Fruit fly (Drosophila melanogaster) whole organism, pupa: ENCODE results near the gene Vps45.

ENCODE experiments used
- CG10348 ChIP-seq: fragments of 200-800 bp; sonication (Bioruptor generic); IDR thresholded peaks from 2 replicates; pipeline ENCODE4 v1.3.6; 2022; ENCODE audit warnings: missing biosample characterization, missing genetic modification characterization
- CG12605 ChIP-seq: fragments of 200-800 bp; sonication (Bioruptor generic); IDR thresholded peaks from 2 replicates; pipeline ENCODE4 v1.3.6; 2022; ENCODE audit warnings: missing biosample characterization, missing genetic modification characterization
- CG13204 ChIP-seq: fragments of 200-800 bp; sonication (Bioruptor generic); optimal IDR thresholded peaks from 2 replicates; lab custom pipeline; 2018; ENCODE audit warnings: missing biosample characterization, mild to moderate bottlenecking, missing genetic modification characterization, moderate library complexity
- CG14655 ChIP-seq: fragments of 200-800 bp; sonication (Bioruptor generic); optimal IDR thresholded peaks from 3 replicates; lab custom pipeline; 2017; ENCODE audit warnings: mild to moderate bottlenecking, missing biosample characterization, missing genetic modification reagents, missing genetic modification characterization
- CG15710 ChIP-seq: fragments of 200-800 bp; sonication (Bioruptor generic); optimal IDR thresholded peaks from 2 replicates; lab custom pipeline; 2018; ENCODE audit warnings: missing biosample characterization, mild to moderate bottlenecking, missing genetic modification characterization, moderate library complexity
- CG17806 ChIP-seq: fragments of 200-800 bp; sonication (Bioruptor generic); optimal IDR thresholded peaks from 2 replicates; lab custom pipeline; 2018; ENCODE audit warnings: missing biosample characterization, mild to moderate bottlenecking, missing genetic modification characterization, moderate library complexity
- CG32121 ChIP-seq: fragments of 200-800 bp; sonication (Bioruptor generic); IDR thresholded peaks from 2 replicates; pipeline ENCODE4 v1.3.6; 2022; ENCODE audit warnings: missing biosample characterization, missing genetic modification characterization
- CG34367 ChIP-seq: fragments of 200-800 bp; sonication (Bioruptor generic); optimal IDR thresholded peaks from 2 replicates; lab custom pipeline; 2018; ENCODE audit warnings: missing biosample characterization, mild to moderate bottlenecking, missing genetic modification characterization
- CG4496 ChIP-seq: fragments of 200-800 bp; sonication (Bioruptor generic); IDR thresholded peaks from 3 replicates; pipeline ENCODE4 v1.3.6; 2022; ENCODE audit warnings: missing biosample characterization, missing genetic modification characterization
- CG8159 ChIP-seq: fragments of 200-800 bp; sonication (Bioruptor generic); optimal IDR thresholded peaks from 3 replicates; lab custom pipeline; 2018; ENCODE audit warnings: missing biosample characterization, mild to moderate bottlenecking, missing genetic modification characterization, moderate library complexity
- CG8301 ChIP-seq: fragments of 200-800 bp; sonication (Bioruptor generic); optimal IDR thresholded peaks from 2 replicates; lab custom pipeline; 2018; ENCODE audit warnings: missing biosample characterization, mild to moderate bottlenecking, missing genetic modification characterization
- CG9948 ChIP-seq: fragments of 200-800 bp; sonication (Bioruptor generic); optimal IDR thresholded peaks from 2 replicates; lab custom pipeline; 2018; ENCODE audit warnings: missing biosample characterization, mild to moderate bottlenecking, missing genetic modification characterization, moderate library complexity
- D1 ChIP-seq: fragments of 200-800 bp; sonication (Bioruptor generic); optimal IDR thresholded peaks from 2 replicates; lab custom pipeline; 2018; ENCODE audit warnings: missing biosample characterization, mild to moderate bottlenecking, missing genetic modification characterization, moderate library complexity
- EcR ChIP-seq: fragments of 200-800 bp; sonication (Bioruptor generic); optimal IDR thresholded peaks from 3 replicates; lab custom pipeline; 2019; ENCODE audit warnings: missing biosample characterization, missing genetic modification characterization, mild to moderate bottlenecking, moderate library complexity, missing genetic modification reagents
- Ets98B ChIP-seq: fragments of 200-800 bp; sonication (Bioruptor generic); IDR thresholded peaks from 2 replicates; pipeline ENCODE4 v1.3.6; 2022; ENCODE audit warnings: missing biosample characterization, missing genetic modification characterization
- Pif1A ChIP-seq: fragments of 200-800 bp; sonication (Bioruptor generic); optimal IDR thresholded peaks from 3 replicates; lab custom pipeline; 2016; ENCODE audit warnings: missing biosample characterization, missing genetic modification characterization
- Pif1B ChIP-seq: fragments of 200-800 bp; sonication (Bioruptor generic); optimal IDR thresholded peaks from 3 replicates; lab custom pipeline; 2016; ENCODE audit warnings: missing biosample characterization, missing genetic modification characterization
- Snoo ChIP-seq: fragments of 200-800 bp; sonication (Bioruptor generic); optimal IDR thresholded peaks from 3 replicates; lab custom pipeline; 2017; ENCODE audit warnings: missing biosample characterization, mild to moderate bottlenecking, missing genetic modification characterization, inconsistent platforms
- fd96Ca ChIP-seq: fragments of 200-800 bp; sonication (Bioruptor generic); IDR thresholded peaks from 3 replicates; pipeline ENCODE4 v1.3.6; 2022; ENCODE audit warnings: missing biosample characterization, missing genetic modification characterization
- gl ChIP-seq: fragments of 200-800 bp; sonication (Bioruptor generic); optimal IDR thresholded peaks from 2 replicates; lab custom pipeline; 2018; ENCODE audit warnings: missing biosample characterization, mild to moderate bottlenecking, missing genetic modification characterization
- rn ChIP-seq: fragments of 200-800 bp; sonication (Bioruptor generic); IDR thresholded peaks from 2 replicates; pipeline ENCODE4 v1.3.6; 2022; ENCODE audit warnings: missing biosample characterization, missing genetic modification characterization

The Vps45 gene

dm6 chr3R:9603022-9603942 lies 39.6 kb downstream of the Vps45 start:
- peak; percentile 12 for TF ChIP-seq EcR (GFP tag; lab: Kevin White, UChicago)
- TF ChIP-seq CG9948 (tag; lab: Kevin White, UChicago), result no peak
- TF ChIP-seq gl (tag; lab: Kevin White, UChicago), result peak; percentile 2

- no peak for TF ChIP-seq Ets98B (GFP tag; lab: Robert Waterston, UW)
- no peak for TF ChIP-seq CG32121 (GFP tag; lab: Robert Waterston, UW)
Observed at dm6 chr3R:9604445-9605020, 40.8 kb downstream of the Vps45 start.

- TF ChIP-seq fd96Ca (GFP tag; lab: Robert Waterston, UW) (peak; percentile 45; the same call in 1 of the 3 replicates), CG17806 (tag; lab: Kevin White, UChicago) (peak; percentile 77), CG15710 (tag; lab: Kevin White, UChicago) (peak; percentile 73), Ets98B (GFP tag; lab: Robert Waterston, UW) (no peak), Pif1B (GFP tag; lab: Kevin White, UChicago) (peak; percentile 61), CG12605 (peak; percentile 28; the same call in 1 of the 2 replicates), CG32121 (GFP tag; lab: Robert Waterston, UW) (no peak), EcR (GFP tag; lab: Kevin White, UChicago) (no peak), CG8159 (tag; lab: Kevin White, UChicago) (peak; percentile 74), CG13204 (GFP tag; lab: Kevin White, UChicago) (peak; percentile 33), CG8301 (tag; lab: Kevin White, UChicago) (peak; percentile 73), Snoo (tag; lab: Kevin White, UChicago) (no peak), Pif1A (peak; percentile 58), CG10348 (GFP tag; lab: Robert Waterston, UW) (no peak), CG14655 (GFP tag; lab: Kevin White, UChicago) (peak; percentile 84), CG9948 (tag; lab: Kevin White, UChicago) (peak; percentile 76), D1 (tag; lab: Kevin White, UChicago) (peak; percentile 60), rn (GFP tag; lab: Robert Waterston, UW) (peak; percentile 34; the same call in 1 of the 2 replicates), gl (tag; lab: Kevin White, UChicago) (peak; percentile 54), CG4496 (GFP tag; lab: Robert Waterston, UW) (peak; percentile 71), CG34367 (peak; percentile 68)
Observed at dm6 chr3R:9605084-9605483, 41.4 kb downstream of the Vps45 start.

dm6 chr3R:9606913-9607804 lies 43.4 kb downstream of the Vps45 start:
- TF ChIP-seq CG13204 (GFP tag; lab: Kevin White, UChicago) (no peak), CG17806 (tag; lab: Kevin White, UChicago) (no peak), Pif1B (GFP tag; lab: Kevin White, UChicago) (no peak), EcR (GFP tag; lab: Kevin White, UChicago) (peak; percentile 83), CG32121 (GFP tag; lab: Robert Waterston, UW) (no peak)

dm6 chr3R:9608206-9608605 lies 44.5 kb downstream of the Vps45 start:
- TF ChIP-seq EcR (GFP tag; lab: Kevin White, UChicago) (no peak), gl (tag; lab: Kevin White, UChicago) (no peak)
- TF ChIP-seq, all 21 proteins: peak for 0

- no peak for TF ChIP-seq Pif1A
- no peak for TF ChIP-seq CG9948 (tag; lab: Kevin White, UChicago)
- no peak for TF ChIP-seq CG34367
- TF ChIP-seq CG17806 (tag; lab: Kevin White, UChicago), result no peak
- TF ChIP-seq CG32121 (GFP tag; lab: Robert Waterston, UW), result no peak
- no peak for TF ChIP-seq CG8301 (tag; lab: Kevin White, UChicago)
- no peak for TF ChIP-seq CG15710 (tag; lab: Kevin White, UChicago)
- no peak for TF ChIP-seq Snoo (tag; lab: Kevin White, UChicago)
- TF ChIP-seq fd96Ca (GFP tag; lab: Robert Waterston, UW), result no peak
- no peak for TF ChIP-seq CG12605
- no peak for TF ChIP-seq D1 (tag; lab: Kevin White, UChicago)
- TF ChIP-seq CG4496 (GFP tag; lab: Robert Waterston, UW), result no peak
- TF ChIP-seq CG10348 (GFP tag; lab: Robert Waterston, UW), result no peak
- TF ChIP-seq Pif1B (GFP tag; lab: Kevin White, UChicago), result no peak
- TF ChIP-seq CG14655 (GFP tag; lab: Kevin White, UChicago), result no peak
- no peak for TF ChIP-seq EcR (GFP tag; lab: Kevin White, UChicago)
- no peak for TF ChIP-seq rn (GFP tag; lab: Robert Waterston, UW)
- no peak for TF ChIP-seq Ets98B (GFP tag; lab: Robert Waterston, UW)
- TF ChIP-seq CG8159 (tag; lab: Kevin White, UChicago), result no peak
- no peak for TF ChIP-seq gl (tag; lab: Kevin White, UChicago)
Observed at dm6 chr3R:9612217-9612616, 48.5 kb downstream of the Vps45 start.
